Worm (Caenorhabditis elegans): ENCODE data around the gene txt-4.

DNA sequence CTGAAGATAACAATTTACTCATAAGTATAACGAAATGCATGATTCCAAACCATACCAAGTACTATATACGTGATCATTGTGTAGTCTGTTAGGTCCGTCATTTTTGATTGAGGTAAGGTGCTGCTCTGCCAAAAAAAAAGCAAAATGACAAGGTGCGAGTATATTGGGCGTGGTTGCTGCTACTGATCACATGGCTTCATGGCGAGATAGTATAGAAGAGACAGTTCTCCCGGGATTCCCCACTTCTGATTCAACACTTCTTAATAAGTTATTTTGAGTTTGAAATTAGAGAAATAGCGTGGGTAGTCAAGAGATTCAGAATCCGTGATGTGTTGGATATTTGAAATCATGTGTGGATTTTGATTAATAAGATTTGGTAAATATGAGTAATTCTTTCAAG is 10.9 kb downstream of the txt-4 start, which contains the start of gene K03H6.4:
- TF ChIP-seq him-1 (tag; optimal IDR thresholded peaks at IDR 0.05) (no peak), W03F9.2 (tag; optimal IDR thresholded peaks at IDR 0.05) (no peak)
